Fruit fly (Drosophila melanogaster) whole organism, prepupa: ENCODE measurements around the gene eIF4E6.

Experiments
- CG10669 ChIP-seq: fragments of 200-800 bp; sonication (Bioruptor generic); optimal IDR thresholded peaks from 3 replicates; lab custom pipeline; 2018; ENCODE audit warnings: missing biosample characterization, mild to moderate bottlenecking, missing genetic modification characterization, moderate library complexity
- CG11294 ChIP-seq: fragments of 200-800 bp; sonication (Bioruptor generic); IDR thresholded peaks from 2 replicates; pipeline ENCODE4 v1.3.6; 2022; ENCODE audit warnings: missing biosample characterization, missing genetic modification characterization
- CG11762 ChIP-seq: fragments of 200-800 bp; sonication (Bioruptor generic); optimal IDR thresholded peaks from 3 replicates; lab custom pipeline; 2016; ENCODE audit warnings: missing biosample characterization, missing genetic modification characterization; ENCODE audit not compliant: insufficient read depth
- CG11902 ChIP-seq: fragments of 200-800 bp; sonication (Bioruptor generic); optimal IDR thresholded peaks from 3 replicates; lab custom pipeline; 2016; ENCODE audit warnings: missing biosample characterization, missing genetic modification characterization
- CG15336 ChIP-seq: fragments of 200-800 bp; sonication (Bioruptor generic); IDR thresholded peaks from 2 replicates; pipeline ENCODE4 v1.3.6; 2022; ENCODE audit warnings: missing biosample characterization, missing genetic modification characterization
- CG3032 ChIP-seq: fragments of 200-800 bp; optimal IDR thresholded peaks from 2 replicates; lab custom pipeline; 2019; ENCODE audit warnings: missing biosample characterization, mild to moderate bottlenecking, missing genetic modification characterization, moderate library complexity
- CG31627 ChIP-seq: fragments of 200-800 bp; sonication (Bioruptor generic); optimal IDR thresholded peaks from 3 replicates; lab custom pipeline; 2016; ENCODE audit warnings: missing biosample characterization, missing genetic modification characterization
- CG32006 ChIP-seq: fragments of 200-800 bp; sonication (Bioruptor generic); optimal IDR thresholded peaks from 3 replicates; lab custom pipeline; 2017; ENCODE audit warnings: missing biosample characterization, mild to moderate bottlenecking, missing genetic modification characterization
- CG4318 ChIP-seq: fragments of 200-800 bp; sonication (Bioruptor generic); optimal IDR thresholded peaks from 3 replicates; lab custom pipeline; 2017; ENCODE audit warnings: missing biosample characterization, mild to moderate bottlenecking, missing genetic modification characterization
- CG6163 ChIP-seq: fragments of 200-800 bp; sonication (Bioruptor generic); IDR thresholded peaks from 3 replicates; pipeline ENCODE4 v1.3.6; 2022; ENCODE audit warnings: missing biosample characterization, missing genetic modification characterization
- CG6792 ChIP-seq: fragments of 200-800 bp; sonication (Bioruptor generic); optimal IDR thresholded peaks from 3 replicates; lab custom pipeline; 2016; ENCODE audit warnings: missing biosample characterization, missing genetic modification characterization
- CG6854 ChIP-seq: fragments of 200-800 bp; sonication (Bioruptor generic); optimal IDR thresholded peaks from 2 replicates; lab custom pipeline; 2017; ENCODE audit warnings: missing biosample characterization, mild to moderate bottlenecking, missing genetic modification characterization
- CG7368 ChIP-seq: fragments of 200-800 bp; sonication (Bioruptor generic); optimal IDR thresholded peaks from 3 replicates; lab custom pipeline; 2016; ENCODE audit warnings: missing biosample characterization, missing genetic modification characterization
- CG8119 ChIP-seq: fragments of 200-800 bp; sonication (Bioruptor generic); IDR thresholded peaks from 3 replicates; pipeline ENCODE4 v1.3.6; 2022; ENCODE audit warnings: missing biosample characterization, missing genetic modification characterization
- CG8632 ChIP-seq: fragments of 200-800 bp; sonication (Bioruptor generic); optimal IDR thresholded peaks from 3 replicates; lab custom pipeline; 2016; ENCODE audit warnings: missing biosample characterization, missing genetic modification characterization
- CG9139 ChIP-seq: fragments of 200-800 bp; sonication (Bioruptor generic); optimal IDR thresholded peaks from 3 replicates; lab custom pipeline; 2017; ENCODE audit warnings: missing biosample characterization, mild to moderate bottlenecking, missing genetic modification characterization
- Eip78C ChIP-seq: fragments of 200-800 bp; sonication (Bioruptor generic); peaks from one replicate; lab custom pipeline; 2016; ENCODE audit warnings: missing biosample characterization, missing genetic modification characterization
- Ets21C ChIP-seq: fragments of 200-800 bp; sonication (Bioruptor generic); optimal IDR thresholded peaks from 3 replicates; lab custom pipeline; 2016; ENCODE audit warnings: missing biosample characterization, missing genetic modification characterization
- Ets96B ChIP-seq: fragments of 200-800 bp; optimal IDR thresholded peaks from 2 replicates; lab custom pipeline; 2019; ENCODE audit warnings: missing biosample characterization, mild to moderate bottlenecking, missing genetic modification characterization, moderate library complexity
- Hr38 ChIP-seq: sonication (Bioruptor generic); optimal IDR thresholded peaks from 2 replicates; lab custom pipeline; 2016; ENCODE audit warnings: missing biosample characterization, missing genetic modification characterization
- Hr4 ChIP-seq: fragments of 200-800 bp; sonication (Bioruptor generic); optimal IDR thresholded peaks from 3 replicates; lab custom pipeline; 2016; ENCODE audit warnings: missing biosample characterization, missing genetic modification characterization
- Lpt ChIP-seq: fragments of 200-800 bp; sonication (Bioruptor generic); optimal IDR thresholded peaks from 3 replicates; lab custom pipeline; 2016; ENCODE audit warnings: missing biosample characterization, missing genetic modification characterization
- Met ChIP-seq: fragments of 200-800 bp; sonication (Bioruptor generic); optimal IDR thresholded peaks from 3 replicates; lab custom pipeline; 2016; ENCODE audit warnings: missing biosample characterization, missing genetic modification characterization
- OdsH ChIP-seq: fragments of 200-800 bp; sonication (Bioruptor generic); optimal IDR thresholded peaks from 3 replicates; lab custom pipeline; 2016; ENCODE audit warnings: missing biosample characterization, missing genetic modification characterization
- Smox ChIP-seq: fragments of 200-800 bp; sonication (Bioruptor generic); optimal IDR thresholded peaks from 3 replicates; lab custom pipeline; 2016; ENCODE audit warnings: missing biosample characterization, missing genetic modification characterization
- Sox102F ChIP-seq: fragments of 200-800 bp; sonication (Bioruptor generic); optimal IDR thresholded peaks from 2 replicates; lab custom pipeline; 2016; ENCODE audit warnings: missing biosample characterization, mild to moderate bottlenecking, missing genetic modification characterization
- Sox14 ChIP-seq: fragments of 200-800 bp; sonication (Bioruptor generic); optimal IDR thresholded peaks from 3 replicates; lab custom pipeline; 2016; ENCODE audit warnings: missing biosample characterization, missing genetic modification characterization
- acj6 ChIP-seq: fragments of 200-800 bp; sonication (Bioruptor generic); optimal IDR thresholded peaks from 3 replicates; lab custom pipeline; 2016; ENCODE audit warnings: missing biosample characterization, missing genetic modification characterization
- cyc ChIP-seq: fragments of 200-800 bp; sonication (Bioruptor generic); optimal IDR thresholded peaks from 3 replicates; lab custom pipeline; 2016; ENCODE audit warnings: missing biosample characterization, missing genetic modification characterization
- dsx ChIP-seq: fragments of 200-800 bp; optimal IDR thresholded peaks from 3 replicates; lab custom pipeline; 2019; ENCODE audit warnings: missing biosample characterization, mild to moderate bottlenecking, missing genetic modification characterization, moderate library complexity; ENCODE audit not compliant: poor library complexity, severe bottlenecking
- eg ChIP-seq: fragments of 200-800 bp; sonication (Bioruptor generic); IDR thresholded peaks from 3 replicates; pipeline ENCODE4 v1.3.6; 2022; ENCODE audit warnings: missing biosample characterization, missing genetic modification characterization
- esn ChIP-seq: fragments of 200-800 bp; sonication (Bioruptor generic); optimal IDR thresholded peaks from 2 replicates; lab custom pipeline; 2016; ENCODE audit warnings: missing biosample characterization, mild to moderate bottlenecking, missing genetic modification characterization, moderate library complexity
- fd59A ChIP-seq: fragments of 200-800 bp; sonication (Bioruptor generic); optimal IDR thresholded peaks from 2 replicates; lab custom pipeline; 2017; ENCODE audit warnings: missing biosample characterization, mild to moderate bottlenecking, missing genetic modification characterization, missing genetic modification reagents
- fd85E ChIP-seq: fragments of 200-800 bp; sonication (Bioruptor generic); optimal IDR thresholded peaks from 3 replicates; lab custom pipeline; 2016; ENCODE audit warnings: missing biosample characterization, missing genetic modification characterization
- fkh ChIP-seq: fragments of 200-800 bp; sonication (Bioruptor generic); optimal IDR thresholded peaks from 3 replicates; lab custom pipeline; 2017; ENCODE audit warnings: missing biosample characterization, mild to moderate bottlenecking, missing genetic modification characterization, moderate library complexity
- lz ChIP-seq: fragments of 200-800 bp; sonication (Bioruptor generic); optimal IDR thresholded peaks from 3 replicates; lab custom pipeline; 2016; ENCODE audit warnings: missing biosample characterization, missing genetic modification characterization
- pdm3 ChIP-seq: fragments of 200-800 bp; sonication (Bioruptor generic); optimal IDR thresholded peaks from 3 replicates; lab custom pipeline; 2016; ENCODE audit warnings: missing biosample characterization, missing genetic modification characterization
- svp ChIP-seq: fragments of 200-800 bp; sonication (Bioruptor generic); peaks from one replicate; lab custom pipeline; 2016; ENCODE audit warnings: missing biosample characterization, missing genetic modification characterization
- vri ChIP-seq: fragments of 200-800 bp; sonication (Bioruptor generic); optimal IDR thresholded peaks from 3 replicates; lab custom pipeline; 2016; ENCODE audit warnings: missing biosample characterization, mild to moderate bottlenecking, missing genetic modification characterization

The eIF4E6 gene

dm6 chr3R:29052380-29052779, 25.4 kb upstream of the eIF4E6 start, which contains the start of gene CG11842:
Gene CG11842 (plus strand): TSS chr3R:29052680.
- TF ChIP-seq Met (GFP tag; lab: Kevin White, UChicago) (no peak), Sox14 (no peak), CG4318 (GFP tag; lab: Kevin White, UChicago) (no peak), fkh (GFP tag; lab: Kevin White, UChicago) (peak; percentile 40), cyc (GFP tag; lab: Kevin White, UChicago) (no peak), dsx (no peak)

dm6 chr3R:29050756-29051155, 23.8 kb upstream of the eIF4E6 start, which contains the start of gene CG11841:
Gene CG11841 (plus strand): TSS chr3R:29051056.
- no peak for TF ChIP-seq Lpt (GFP tag; lab: Kevin White, UChicago)
- TF ChIP-seq OdsH (GFP tag; lab: Kevin White, UChicago), result no peak
- no peak for TF ChIP-seq CG3032 (tag; lab: Kevin White, UChicago)
- no peak for TF ChIP-seq CG6792 (GFP tag; lab: Kevin White, UChicago)
- TF ChIP-seq fd59A (GFP tag; lab: Kevin White, UChicago), result no peak

dm6 chr3R:29049055-29049722, 22.2 kb upstream of the eIF4E6 start, which contains the start of gene CG11837:
Gene CG11837 (plus strand): TSS chr3R:29049493.
- no peak for TF ChIP-seq vri (GFP tag; lab: Kevin White, UChicago)
- no peak for TF ChIP-seq CG7368
- no peak for TF ChIP-seq Hr38
- TF ChIP-seq fkh (GFP tag; lab: Kevin White, UChicago), result peak; percentile 74

dm6 chr3R:29040526-29041195, 13.7 kb upstream of the eIF4E6 start:
- TF ChIP-seq CG11762 (GFP tag; lab: Kevin White, UChicago) (peak; percentile 30), CG3032 (tag; lab: Kevin White, UChicago) (peak; percentile 50), svp (GFP tag; lab: Kevin White, UChicago) (no peak), fd85E (GFP tag; lab: Kevin White, UChicago) (no peak), CG6163 (0 out of 3 replicates have a peak, but pooled peaks have one; percentile 48), lz (peak; percentile 11), CG7368 (peak; percentile 20), CG15336 (GFP tag; lab: Robert Waterston, UW) (peak; percentile 75), Smox (no peak), Ets96B (tag; lab: Kevin White, UChicago) (peak; percentile 61), CG11294 (GFP tag; lab: Robert Waterston, UW) (0 out of 2 replicates have a peak, but pooled peaks have one; percentile 17), CG8632 (GFP tag; lab: Kevin White, UChicago) (no peak), CG11902 (peak; percentile 17), fd59A (GFP tag; lab: Kevin White, UChicago) (peak; percentile 27), CG10669 (GFP tag; lab: Kevin White, UChicago) (no peak), CG8119 (GFP tag; lab: Robert Waterston, UW) (peak; percentile 66; the same call in 2 of the 3 replicates), esn (peak; percentile 45), eg (GFP tag; lab: Robert Waterston, UW) (peak; percentile 60; the same call in 1 of the 3 replicates)
- TF ChIP-seq, all 60 proteins: peak for 13

dm6 chr3R:29039704-29040430, 12.9 kb upstream of the eIF4E6 start:
- TF ChIP-seq CG15336 (GFP tag; lab: Robert Waterston, UW) (no peak), acj6 (GFP tag; lab: Kevin White, UChicago) (peak; percentile 35), CG11294 (GFP tag; lab: Robert Waterston, UW) (no peak), Eip78C (GFP tag; lab: Kevin White, UChicago) (peak; percentile 70), Met (GFP tag; lab: Kevin White, UChicago) (no peak), CG6792 (GFP tag; lab: Kevin White, UChicago) (peak; percentile 26), CG10669 (GFP tag; lab: Kevin White, UChicago) (no peak), CG6854 (GFP tag; lab: Kevin White, UChicago) (no peak), OdsH (GFP tag; lab: Kevin White, UChicago) (peak; percentile 10), CG31627 (peak; percentile 52), Sox102F (GFP tag; lab: Kevin White, UChicago) (no peak), pdm3 (GFP tag; lab: Kevin White, UChicago) (no peak), CG9139 (GFP tag; lab: Kevin White, UChicago) (no peak), CG32006 (peak; percentile 48), dsx (no peak), Ets21C (GFP tag; lab: Kevin White, UChicago) (peak; percentile 27), Hr4 (GFP tag; lab: Kevin White, UChicago) (peak; percentile 30), esn (peak; percentile 55), CG8119 (GFP tag; lab: Robert Waterston, UW) (0 out of 3 replicates have a peak, but pooled peaks have one; percentile 15)
